Worm (Caenorhabditis elegans): Measurements from ENCODE around the gene sre-51.

The sre-51 gene

ce11 chrII:12352115-12352514 is 40.5 kb downstream of the sre-51 start, which contains the start of gene ras-1 (continued):
- no peak for TF ChIP-seq snpc-3.4 (tag; optimal IDR thresholded peaks at IDR 0.05)
- peak; percentile 70 for TF ChIP-seq zfh-2 (GFP tag; conservative IDR thresholded peaks at IDR 0.05)

- TF ChIP-seq aptf-3 (GFP tag; IDR thresholded peaks at IDR 0.05) (no peak), tbp1 (GFP tag; optimal IDR thresholded peaks at IDR 0.05) (no peak), unc-62 (GFP tag; optimal IDR thresholded peaks at IDR 0.05) (peak; percentile 92)
These were observed 41.4 kb downstream of the sre-51 start for ce11 chrII:12353104-12353503.

- TF ChIP-seq dox-1 (GFP tag; IDR thresholded peaks at IDR 0.05) (peak; percentile 45; the same call in 1 of the 2 replicates), repo-1 (tag; optimal IDR thresholded peaks at IDR 0.05) (no peak), Y79H2A.3 (GFP tag; conservative IDR thresholded peaks at IDR 0.05) (no peak), unc-62 (GFP tag; optimal IDR thresholded peaks at IDR 0.05) (peak; percentile 91), ztf-18 (tag; optimal IDR thresholded peaks at IDR 0.05) (no peak), bed-1 (GFP tag; IDR thresholded peaks at IDR 0.05) (no peak), cebp-1 (GFP tag; IDR thresholded peaks at IDR 0.05) (no peak), cebp-1 (tag; optimal IDR thresholded peaks at IDR 0.05) (peak; percentile 23), lin-40 (tag; optimal IDR thresholded peaks at IDR 0.05) (no peak), attf-5 (GFP tag; optimal IDR thresholded peaks at IDR 0.05) (peak; percentile 7), rec-8 (tag; optimal IDR thresholded peaks at IDR 0.05) (no peak), ztf-22 (GFP tag; optimal IDR thresholded peaks at IDR 0.05) (peak; percentile 8), snpc-4 (GFP tag; optimal IDR thresholded peaks at IDR 0.05) (no peak), snpc-4 (tag; optimal IDR thresholded peaks at IDR 0.05) (peak in 1 of 4 experiments; percentile 50), nhr-80 (tag; optimal IDR thresholded peaks at IDR 0.05) (peak; percentile 88), lir-1 (GFP tag; conservative IDR thresholded peaks at IDR 0.05) (0 out of 2 replicates have a peak, but pooled peaks have one; percentile 46), let-607 (tag; optimal IDR thresholded peaks at IDR 0.05) (peak; percentile 88 to 95)
These were observed 42.2 kb downstream of the sre-51 start for ce11 chrII:12353816-12354215.

- TF ChIP-seq B0261.1 (tag; optimal IDR thresholded peaks at IDR 0.05) (peak; percentile 70), somi-1 (GFP tag; optimal IDR thresholded peaks at IDR 0.05) (no peak), him-1 (tag; optimal IDR thresholded peaks at IDR 0.05) (peak; percentile 48), F37B4.10 (GFP tag; IDR thresholded peaks at IDR 0.05) (no peak), die-1 (tag; optimal IDR thresholded peaks at IDR 0.05) (peak; percentile 71), zim-3 (tag; optimal IDR thresholded peaks at IDR 0.05) (no peak), Y95B8A.8 (GFP tag; IDR thresholded peaks at IDR 0.05) (0 out of 2 replicates have a peak, but pooled peaks have one; percentile 17), F39B2.1 (GFP tag; IDR thresholded peaks at IDR 0.05) (no peak), lsl-1 (GFP tag; optimal IDR thresholded peaks at IDR 0.05) (peak; percentile 15), dox-1 (GFP tag; IDR thresholded peaks at IDR 0.05) (peak; percentile 38; the same call in 1 of the 2 replicates), F49E8.2 (tag; optimal IDR thresholded peaks at IDR 0.05; ENCODE audit: insufficient read depth) (peak; percentile 19), rcor-1 (GFP tag; IDR thresholded peaks at IDR 0.05) (0 out of 2 replicates have a peak, but pooled peaks have one; percentile 30), ceh-100 (GFP tag; IDR thresholded peaks at IDR 0.05) (no peak), hlh-26 (GFP tag; conservative IDR thresholded peaks at IDR 0.05) (no peak), F33H1.4 (GFP tag; IDR thresholded peaks at IDR 0.05) (0 out of 2 replicates have a peak, but pooled peaks have one; percentile 33), ztf-25 (GFP tag; IDR thresholded peaks at IDR 0.05) (peak; percentile 14; the same call in 1 of the 2 replicates), hlh-12 (tag; optimal IDR thresholded peaks at IDR 0.05) (no peak), lin-26 (GFP tag; IDR thresholded peaks at IDR 0.05) (peak; percentile 58; the same call in 1 of the 2 replicates), rpc-1 (optimal IDR thresholded peaks at IDR 0.05) (peak; percentile 52), rpc-1 (tag; optimal IDR thresholded peaks at IDR 0.05) (peak; percentile 75), nfyb-1 (GFP tag; IDR thresholded peaks at IDR 0.05) (peak; percentile 72; the same call in 1 of the 2 replicates), nhr-90 (tag; optimal IDR thresholded peaks at IDR 0.05) (peak; percentile 30), cebp-1 (GFP tag; IDR thresholded peaks at IDR 0.05) (no peak), cebp-1 (tag; optimal IDR thresholded peaks at IDR 0.05) (peak; percentile 17), tbp1 (GFP tag; optimal IDR thresholded peaks at IDR 0.05) (peak; percentile 89), hmg-1.2 (GFP tag; IDR thresholded peaks at IDR 0.05) (peak; percentile 42; the same call in 1 of the 2 replicates)
These were observed 50.6 kb downstream of the sre-51 start for ce11 chrII:12362262-12362661.

Data from whole organism, young adult.